Fruit fly (Drosophila melanogaster): ENCODE measurements around the gene Rpn3.

Rpn3 gene

dm6 chr2L:19051534-19052100, at the start of gene Rpn3:
Gene Rpn3 (plus strand): TSS chr2L:19051790.
- TF ChIP-seq insv (optimal IDR thresholded peaks at IDR 0.05) (no peak), Sin3A (optimal IDR thresholded peaks at IDR 0.05) (no peak), ttk (optimal IDR thresholded peaks at IDR 0.05) (no peak), h (optimal IDR thresholded peaks at IDR 0.05) (no peak), psq (optimal IDR thresholded peaks at IDR 0.05) (no peak), Myc (optimal IDR thresholded peaks at IDR 0.05) (no peak)

DNA sequence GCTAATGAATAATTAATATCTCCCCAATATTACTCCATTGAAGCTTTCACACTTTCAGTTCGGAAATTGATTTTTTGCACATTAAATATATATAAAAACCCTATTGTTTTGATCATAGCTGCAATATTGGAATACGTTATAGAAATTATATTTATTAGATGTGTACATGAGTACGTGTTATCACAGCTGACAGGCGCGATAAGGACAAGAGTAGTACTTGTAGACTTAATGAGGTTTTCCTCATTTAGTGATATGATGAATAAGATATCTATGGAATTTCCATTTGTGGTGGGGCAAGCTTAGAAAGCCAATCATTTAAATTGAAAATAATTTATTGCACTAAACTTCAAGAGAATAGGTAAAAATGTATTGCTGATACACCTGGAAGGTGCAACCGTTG, 49.1 kb upstream of the Rpn3 start:
- TF ChIP-seq Myc (optimal IDR thresholded peaks at IDR 0.05) (no peak), Sin3A (optimal IDR thresholded peaks at IDR 0.05) (no peak), psq (optimal IDR thresholded peaks at IDR 0.05) (no peak), h (optimal IDR thresholded peaks at IDR 0.05) (no peak), ttk (optimal IDR thresholded peaks at IDR 0.05) (no peak), insv (optimal IDR thresholded peaks at IDR 0.05) (no peak)

- TF ChIP-seq insv (optimal IDR thresholded peaks at IDR 0.05), result no peak
- TF ChIP-seq Sin3A (optimal IDR thresholded peaks at IDR 0.05), result no peak
- no peak for TF ChIP-seq psq (optimal IDR thresholded peaks at IDR 0.05)
- TF ChIP-seq Myc (optimal IDR thresholded peaks at IDR 0.05), result no peak
- no peak for TF ChIP-seq h (optimal IDR thresholded peaks at IDR 0.05)
- TF ChIP-seq ttk (optimal IDR thresholded peaks at IDR 0.05), result no peak
Observed at dm6 chr2L:19002959-19003371, 48.6 kb upstream of the Rpn3 start, which contains the start of gene CG31793. Gene CG31793 (plus strand): TSS chr2L:19003367.

DNA sequence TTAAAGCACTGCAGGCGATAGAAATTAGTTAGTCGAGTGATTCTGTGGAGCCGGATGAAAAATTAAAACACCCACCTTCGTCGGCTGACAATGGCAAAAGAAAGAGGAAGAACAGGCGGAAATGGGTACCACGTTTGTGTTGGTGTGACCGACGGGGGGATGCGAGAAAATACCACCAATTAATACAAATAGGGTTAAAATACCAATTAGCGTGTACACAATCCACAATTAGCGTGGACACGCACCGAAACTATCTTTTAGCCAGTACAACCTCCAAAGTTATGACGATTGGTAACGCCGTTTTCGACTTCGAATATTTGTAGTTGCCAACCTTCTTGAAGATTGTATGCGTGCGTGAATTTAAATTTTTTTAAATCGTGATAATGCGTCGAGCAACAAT, 42.5 kb upstream of the Rpn3 start, which contains the start of gene RpL30:
Gene RpL30 (minus strand): TSS at position 177 of the 400 bp plus-strand sequence.
- TF ChIP-seq Sin3A (optimal IDR thresholded peaks at IDR 0.05) (no peak), psq (optimal IDR thresholded peaks at IDR 0.05) (no peak), ttk (optimal IDR thresholded peaks at IDR 0.05) (no peak), insv (optimal IDR thresholded peaks at IDR 0.05) (no peak), h (optimal IDR thresholded peaks at IDR 0.05) (no peak), Myc (optimal IDR thresholded peaks at IDR 0.05) (no peak)

DNA sequence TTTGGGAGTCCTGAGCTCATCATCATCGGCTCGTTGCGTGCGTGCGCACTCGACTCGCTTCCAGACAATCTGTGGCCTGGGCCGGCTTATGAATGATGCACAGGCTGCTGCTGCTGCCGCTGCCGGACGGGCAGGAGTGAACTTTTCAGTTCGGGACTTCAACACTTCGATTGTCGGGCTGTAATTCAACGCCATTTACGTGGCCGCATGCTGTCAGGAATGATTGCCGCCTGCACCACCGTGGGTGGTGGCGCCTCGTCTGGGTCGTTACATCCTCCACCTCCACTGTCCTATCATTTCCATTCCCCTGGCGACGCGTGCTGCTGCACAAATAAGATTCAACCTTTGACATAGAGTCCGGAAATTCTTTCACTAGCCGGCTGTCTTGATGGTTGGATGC, 41.6 kb upstream of the Rpn3 start:
- TF ChIP-seq ttk (optimal IDR thresholded peaks at IDR 0.05), result no peak
- no peak for TF ChIP-seq Sin3A (optimal IDR thresholded peaks at IDR 0.05)
- TF ChIP-seq h (optimal IDR thresholded peaks at IDR 0.05), result no peak
- no peak for TF ChIP-seq Myc (optimal IDR thresholded peaks at IDR 0.05)
- no peak for TF ChIP-seq insv (optimal IDR thresholded peaks at IDR 0.05)
- TF ChIP-seq psq (optimal IDR thresholded peaks at IDR 0.05), result no peak

- TF ChIP-seq Myc (optimal IDR thresholded peaks at IDR 0.05), result no peak
- no peak for TF ChIP-seq h (optimal IDR thresholded peaks at IDR 0.05)
- TF ChIP-seq ttk (optimal IDR thresholded peaks at IDR 0.05), result no peak
- TF ChIP-seq Sin3A (optimal IDR thresholded peaks at IDR 0.05), result no peak
- no peak for TF ChIP-seq psq (optimal IDR thresholded peaks at IDR 0.05)
- no peak for TF ChIP-seq insv (optimal IDR thresholded peaks at IDR 0.05)
Observed at dm6 chr2L:19010566-19010965, 41.0 kb upstream of the Rpn3 start, which contains the start of gene robl37BC. Gene robl37BC (plus strand): TSS chr2L:19010866.

DNA sequence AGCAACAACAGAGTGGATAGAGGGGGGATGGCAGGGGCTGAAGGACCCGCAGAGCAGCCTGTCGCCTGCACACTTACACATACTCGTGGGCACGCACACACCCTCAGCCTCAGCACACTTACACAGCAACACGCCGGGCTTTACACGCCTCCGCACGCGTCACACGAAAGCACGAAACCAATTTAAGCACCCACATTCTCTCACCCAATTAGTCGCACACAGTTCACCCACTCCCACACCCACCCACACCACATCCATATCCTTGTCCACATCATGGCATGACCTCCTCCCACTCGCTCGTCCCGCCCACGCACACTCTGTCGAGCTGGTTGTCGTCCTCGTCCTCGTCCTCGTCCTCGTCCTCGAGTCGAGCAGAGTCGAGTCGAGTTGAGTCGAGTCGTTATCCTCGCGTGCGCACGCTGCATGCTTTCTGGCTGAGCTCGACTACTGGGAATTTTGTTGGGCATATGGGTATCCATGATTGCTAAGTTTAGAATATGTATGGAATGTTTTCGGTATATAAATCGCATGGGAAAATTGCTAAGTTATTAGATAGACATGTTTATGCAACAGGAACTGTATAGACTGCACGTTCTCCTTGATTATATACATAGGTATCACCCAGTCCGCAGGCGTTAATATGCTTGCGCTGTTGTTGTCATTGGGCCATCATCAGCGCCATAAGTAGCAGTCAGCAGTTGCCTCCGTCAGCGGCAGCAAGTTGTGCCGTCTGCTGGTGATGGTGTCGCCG, 39.5 kb upstream of the Rpn3 start:
- TF ChIP-seq psq (optimal IDR thresholded peaks at IDR 0.05) (no peak), ttk (optimal IDR thresholded peaks at IDR 0.05) (no peak), insv (optimal IDR thresholded peaks at IDR 0.05) (no peak), Myc (optimal IDR thresholded peaks at IDR 0.05) (no peak), Sin3A (optimal IDR thresholded peaks at IDR 0.05) (no peak), h (optimal IDR thresholded peaks at IDR 0.05) (no peak)

DNA sequence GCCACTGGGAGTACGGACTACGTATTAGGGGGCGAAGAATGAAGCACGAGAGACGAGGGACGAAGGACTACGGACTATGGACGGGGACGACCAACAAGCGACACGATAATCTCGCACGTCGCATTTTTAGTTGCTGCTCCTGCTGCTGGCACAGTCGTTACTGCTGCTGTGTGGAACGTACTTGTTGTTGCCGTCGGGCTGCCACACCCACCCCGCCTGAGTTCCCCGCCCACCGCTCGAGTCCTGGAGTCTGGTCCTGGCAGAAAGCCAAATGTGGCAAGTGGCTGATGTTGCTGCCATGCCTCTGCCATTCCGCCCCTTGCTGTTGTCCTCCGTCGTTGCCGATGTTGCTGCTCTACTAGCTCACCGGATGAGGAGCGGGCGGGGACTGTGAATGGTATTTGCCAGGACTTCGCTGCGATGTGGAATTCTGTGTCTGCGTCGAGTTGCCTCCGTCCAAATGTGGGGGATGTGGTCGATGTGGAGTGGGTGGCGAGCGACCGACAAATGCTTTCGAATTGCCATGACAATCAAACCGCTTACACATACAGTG, 38.7 kb upstream of the Rpn3 start:
- no peak for TF ChIP-seq insv (optimal IDR thresholded peaks at IDR 0.05)

dm6 chr2L:19014032-19014880, 37.3 kb upstream of the Rpn3 start:
- TF ChIP-seq Myc (optimal IDR thresholded peaks at IDR 0.05) (no peak), psq (optimal IDR thresholded peaks at IDR 0.05) (no peak), ttk (optimal IDR thresholded peaks at IDR 0.05) (no peak), Sin3A (optimal IDR thresholded peaks at IDR 0.05) (no peak), h (optimal IDR thresholded peaks at IDR 0.05) (no peak), insv (optimal IDR thresholded peaks at IDR 0.05) (no peak)

DNA sequence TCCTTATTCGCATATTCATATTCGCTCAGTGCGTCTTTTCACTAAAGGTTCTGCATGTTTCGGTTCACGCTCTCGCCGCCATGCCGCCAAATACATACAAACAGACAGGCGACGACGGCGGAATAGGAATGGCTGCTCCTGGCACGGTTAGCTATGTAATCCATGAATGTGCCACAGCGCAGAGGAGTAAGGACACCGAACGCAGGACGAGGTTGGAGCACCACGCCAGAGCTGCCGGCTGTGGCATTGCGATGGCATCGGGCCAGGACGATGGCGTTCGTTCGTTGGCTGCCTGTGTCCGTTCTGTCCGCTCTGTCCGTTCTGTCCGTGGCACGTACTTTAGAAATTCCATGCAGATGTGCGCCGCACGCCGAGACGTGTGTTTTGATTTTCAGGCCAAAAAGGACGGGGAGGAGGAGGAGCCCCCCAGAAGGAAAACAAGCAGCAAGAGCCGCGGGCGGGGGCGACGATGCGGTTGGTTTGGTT, 36.7 kb upstream of the Rpn3 start:
- no peak for TF ChIP-seq ttk (optimal IDR thresholded peaks at IDR 0.05)
- no peak for TF ChIP-seq Myc (optimal IDR thresholded peaks at IDR 0.05)
- TF ChIP-seq insv (optimal IDR thresholded peaks at IDR 0.05), result no peak
- no peak for TF ChIP-seq Sin3A (optimal IDR thresholded peaks at IDR 0.05)
- no peak for TF ChIP-seq h (optimal IDR thresholded peaks at IDR 0.05)
- TF ChIP-seq psq (optimal IDR thresholded peaks at IDR 0.05), result no peak

dm6 chr2L:19015628-19016027, 36.0 kb upstream of the Rpn3 start:
- no peak for TF ChIP-seq Myc (optimal IDR thresholded peaks at IDR 0.05)

dm6 chr2L:19017060-19017459, 34.5 kb upstream of the Rpn3 start:
- TF ChIP-seq insv (optimal IDR thresholded peaks at IDR 0.05), result no peak
- TF ChIP-seq h (optimal IDR thresholded peaks at IDR 0.05), result no peak
- no peak for TF ChIP-seq ttk (optimal IDR thresholded peaks at IDR 0.05)
- no peak for TF ChIP-seq Myc (optimal IDR thresholded peaks at IDR 0.05)
- TF ChIP-seq psq (optimal IDR thresholded peaks at IDR 0.05), result no peak
- TF ChIP-seq Sin3A (optimal IDR thresholded peaks at IDR 0.05), result no peak
